Worm (Caenorhabditis elegans): ENCODE measurements around the gene C29F7.10.

DNA sequence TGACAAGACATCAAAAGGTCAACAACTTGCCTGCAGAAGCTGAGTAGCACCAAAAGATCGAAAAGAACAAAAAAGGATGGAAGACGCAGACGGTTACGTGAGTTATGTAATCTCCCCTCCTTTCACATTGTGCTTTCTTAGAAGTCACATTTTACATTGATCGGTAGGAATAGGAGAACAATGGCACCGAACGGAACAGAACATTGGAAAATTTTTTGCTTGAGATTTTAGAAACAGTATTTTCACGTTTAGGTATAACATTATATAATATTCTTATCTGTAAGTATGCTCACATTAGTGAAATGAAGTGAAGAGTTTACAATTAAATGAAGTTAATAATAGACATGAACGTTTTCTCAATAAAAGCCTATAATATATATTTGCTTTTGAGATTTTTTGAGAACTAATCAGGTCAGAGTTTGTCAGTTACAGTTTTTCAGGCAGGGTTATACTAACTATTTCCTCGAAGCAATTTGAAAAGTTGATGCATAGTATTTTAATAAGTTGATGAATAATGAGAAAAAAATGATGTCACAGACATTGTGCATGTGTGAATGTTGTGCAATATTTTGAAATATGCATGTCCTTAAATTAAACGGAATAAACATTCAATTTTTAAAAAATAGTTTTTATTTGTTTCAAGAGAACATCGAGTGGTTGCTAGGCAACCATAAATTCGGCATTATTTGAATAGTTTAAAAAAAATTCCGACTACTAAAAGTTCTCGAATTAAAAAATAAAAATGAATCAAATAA is 50.1 kb downstream of the C29F7.10 start:
- TF ChIP-seq hmbx-1 (tag; optimal IDR thresholded peaks at IDR 0.05) (no peak), flt-1 (GFP tag; IDR thresholded peaks at IDR 0.05) (no peak), B0310.2 (tag; optimal IDR thresholded peaks at IDR 0.05) (no peak), ceh-13 (GFP tag; optimal IDR thresholded peaks at IDR 0.05) (no peak), ama-1 (optimal IDR thresholded peaks at IDR 0.05) (no peak), sea-1 (GFP tag; conservative IDR thresholded peaks at IDR 0.05) (no peak), hnd-1 (tag; optimal IDR thresholded peaks at IDR 0.05) (no peak), ets-7 (tag; optimal IDR thresholded peaks at IDR 0.05) (no peak), aly-1 (tag; optimal IDR thresholded peaks at IDR 0.05) (no peak), scrt-1 (GFP tag; IDR thresholded peaks at IDR 0.05) (no peak)

Measured in whole organism, early embryonic.